Worm (Caenorhabditis elegans) whole organism, L2 larva: ENCODE results near the gene twk-46.

ENCODE experiments used
- C34F6.9 ChIP-seq: fragments of 150-350 bp; optimal IDR thresholded peaks from 2 replicates; lab custom pipeline; 2014; ENCODE audit warnings: missing biosample characterization, missing genetic modification characterization
- F13H6.1 ChIP-seq: sonication (generic microtip); optimal IDR thresholded peaks from 2 replicates; lab custom pipeline; 2016; ENCODE audit warnings: missing genetic modification characterization, missing compliant biosample characterization
- R02D3.7 ChIP-seq: fragments of 150-350 bp; optimal IDR thresholded peaks from 2 replicates; lab custom pipeline; 2014; ENCODE audit warnings: missing biosample characterization, missing genetic modification characterization
- ZK546.5 ChIP-seq: sonication (generic microtip); optimal IDR thresholded peaks from 2 replicates; lab custom pipeline; 2017; ENCODE audit warnings: missing biosample characterization, missing genetic modification characterization
- alr-1 ChIP-seq: fragments of 150-350 bp; optimal IDR thresholded peaks from 2 replicates; lab custom pipeline; 2014; ENCODE audit warnings: missing biosample characterization, missing genetic modification characterization
- blmp-1 ChIP-seq: sonication (generic microtip); optimal IDR thresholded peaks from 2 replicates; lab custom pipeline; 2017; ENCODE audit warnings: missing genetic modification characterization, mild to moderate bottlenecking, missing compliant biosample characterization, antibody characterized with exemption, moderate library complexity; ENCODE audit not compliant: insufficient read depth
- ceh-82 ChIP-seq: fragments of 150-350 bp; optimal IDR thresholded peaks from 2 replicates; lab custom pipeline; 2014; ENCODE audit warnings: missing biosample characterization, missing genetic modification characterization
- dmd-4 ChIP-seq: sonication (generic microtip); optimal IDR thresholded peaks from 2 replicates; lab custom pipeline; 2017; ENCODE audit warnings: missing biosample characterization, missing genetic modification characterization
- egl-27 ChIP-seq: sonication (generic microtip); optimal IDR thresholded peaks from 3 replicates; lab custom pipeline; 2017; ENCODE audit warnings: missing biosample characterization, missing genetic modification reagents, missing genetic modification characterization
- fos-1 ChIP-seq: fragments of 150-350 bp; optimal IDR thresholded peaks from 2 replicates; lab custom pipeline; 2014; ENCODE audit warnings: missing biosample characterization, missing genetic modification characterization
- gmeb-1 ChIP-seq: fragments of 150-350 bp; optimal IDR thresholded peaks from 2 replicates; lab custom pipeline; 2014; ENCODE audit warnings: missing biosample characterization, missing genetic modification characterization
- lin-11 ChIP-seq: fragments of 150-350 bp; sonication (generic microtip); optimal IDR thresholded peaks from 2 replicates; lab custom pipeline; 2014; ENCODE audit warnings: missing biosample characterization, missing genetic modification characterization, inconsistent platforms, mixed read lengths
- lin-39 ChIP-seq: fragments of 150-350 bp; optimal IDR thresholded peaks from 2 replicates; lab custom pipeline; 2014; ENCODE audit warnings: missing biosample characterization, missing genetic modification reagents, missing genetic modification characterization
- lsy-2 ChIP-seq, 2 experiments: fragments of 150-350 bp in 1 of 2; sonication (generic microtip) in 1 of 2; optimal IDR thresholded peaks; 2 replicates each; lab custom pipeline; 2014 to 2017; ENCODE audit warnings: missing biosample characterization in 2 of 2, missing genetic modification characterization in 2 of 2
- mab-5 ChIP-seq: fragments of 150-350 bp; optimal IDR thresholded peaks from 2 replicates; lab custom pipeline; 2014; ENCODE audit warnings: missing biosample characterization, missing genetic modification characterization
- mbf-1 ChIP-seq: sonication (generic microtip); optimal IDR thresholded peaks from 2 replicates; lab custom pipeline; 2017; ENCODE audit warnings: missing biosample characterization, missing genetic modification characterization
- mdl-1 ChIP-seq, 2 experiments: fragments of 150-350 bp in 1 of 2; sonication (generic microtip) in 1 of 2; optimal IDR thresholded peaks; 2 replicates each; lab custom pipeline; 2017; ENCODE audit warnings: missing biosample characterization in 2 of 2, missing genetic modification characterization in 2 of 2
- nhr-10 ChIP-seq: sonication (generic microtip); optimal IDR thresholded peaks from 2 replicates; lab custom pipeline; 2017; ENCODE audit warnings: missing biosample characterization, missing genetic modification characterization
- nhr-21 ChIP-seq: fragments of 150-350 bp; optimal IDR thresholded peaks from 2 replicates; lab custom pipeline; 2014; ENCODE audit warnings: missing biosample characterization, missing genetic modification characterization
- nhr-25 ChIP-seq: fragments of 150-350 bp; sonication (generic microtip); optimal IDR thresholded peaks from 3 replicates; lab custom pipeline; 2014; ENCODE audit warnings: missing biosample characterization, missing genetic modification characterization
- nhr-77 ChIP-seq: fragments of 150-350 bp; optimal IDR thresholded peaks from 2 replicates; lab custom pipeline; 2014; ENCODE audit warnings: missing biosample characterization, missing genetic modification characterization
- peb-1 ChIP-seq: fragments of 150-350 bp; optimal IDR thresholded peaks from 2 replicates; lab custom pipeline; 2014; ENCODE audit warnings: missing biosample characterization, missing genetic modification characterization
- sem-4 ChIP-seq: fragments of 150-350 bp; optimal IDR thresholded peaks from 2 replicates; lab custom pipeline; 2014; ENCODE audit warnings: missing biosample characterization, missing genetic modification reagents, missing genetic modification characterization
- skn-1 ChIP-seq: sonication (generic microtip); optimal IDR thresholded peaks from 2 replicates; lab custom pipeline; 2017; ENCODE audit warnings: missing biosample characterization, missing genetic modification characterization
- sma-3 ChIP-seq: sonication (generic microtip); optimal IDR thresholded peaks from 2 replicates; lab custom pipeline; 2016; ENCODE audit warnings: missing genetic modification reagents, missing genetic modification characterization, missing compliant biosample characterization
- sma-9 ChIP-seq, 2 experiments: fragments of 150-350 bp in 1 of 2; sonication (generic microtip) in 1 of 2; optimal IDR thresholded peaks; 2 replicates each; lab custom pipeline; 2014 to 2016; ENCODE audit warnings: missing genetic modification characterization in 2 of 2, mild to moderate bottlenecking in 1 of 2, missing biosample characterization in 1 of 2, missing compliant biosample characterization in 1 of 2, missing genetic modification reagents in 1 of 2, moderate library complexity in 1 of 2
- snpc-4 ChIP-seq: fragments of 150-350 bp; optimal IDR thresholded peaks from 2 replicates; lab custom pipeline; 2014; ENCODE audit warnings: missing biosample characterization, missing genetic modification characterization
- unc-55 ChIP-seq: fragments of 150-350 bp; sonication (generic microtip); optimal IDR thresholded peaks from 3 replicates; lab custom pipeline; 2014; ENCODE audit warnings: missing biosample characterization, missing genetic modification reagents, missing genetic modification characterization
- unc-62 ChIP-seq: fragments of 150-350 bp; optimal IDR thresholded peaks from 2 replicates; lab custom pipeline; 2014; ENCODE audit warnings: missing biosample characterization, missing genetic modification reagents, missing genetic modification characterization
- zag-1 ChIP-seq: fragments of 150-350 bp; optimal IDR thresholded peaks from 2 replicates; lab custom pipeline; 2014; ENCODE audit warnings: missing biosample characterization, missing genetic modification characterization
- ztf-11 ChIP-seq: sonication (generic microtip); optimal IDR thresholded peaks from 2 replicates; lab custom pipeline; 2017; ENCODE audit warnings: missing biosample characterization, missing genetic modification characterization
- ztf-4 ChIP-seq: fragments of 150-350 bp; optimal IDR thresholded peaks from 2 replicates; lab custom pipeline; 2014; ENCODE audit warnings: missing biosample characterization, missing genetic modification characterization

Gene twk-46

DNA sequence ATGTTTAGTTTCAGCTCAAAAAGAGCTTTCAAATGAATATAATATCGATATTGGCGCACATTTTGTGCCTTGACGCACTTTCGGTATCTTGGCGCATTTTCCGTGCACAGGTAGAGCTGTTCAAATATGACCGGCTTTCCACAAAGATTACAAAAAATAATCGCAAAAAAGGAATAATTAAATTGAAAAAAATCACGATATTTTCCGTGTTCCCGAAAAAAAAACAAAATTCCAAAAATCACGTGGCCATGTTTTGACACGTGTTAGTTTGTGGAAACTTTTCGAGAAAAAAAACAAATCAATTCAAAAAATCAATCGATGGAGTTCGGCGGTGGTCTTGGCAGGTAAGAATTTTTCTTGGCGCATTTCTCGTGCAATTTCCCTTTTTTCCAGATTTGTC is 33.8 kb upstream of the twk-46 start, which contains the start of gene Y39B6A.25:
Y39B6A.25 (plus strand) TSS at position 301 of the 400 bp plus-strand sequence.
- TF ChIP-seq mab-5 (tag; lab: Kevin White, UChicago) = no peak
- no peak for TF ChIP-seq lsy-2 (tag; optimal IDR thresholded peaks at IDR 0.05; lab: Kevin White, UChicago)
- TF ChIP-seq F13H6.1 = no peak
- no peak for TF ChIP-seq sma-9 (GFP tag; optimal IDR thresholded peaks at IDR 0.05; lab: Kevin White, UChicago)
- TF ChIP-seq sma-9 (tag; optimal IDR thresholded peaks at IDR 0.05; lab: Kevin White, UChicago) = no peak
- no peak for TF ChIP-seq ZK546.5 (tag; lab: Kevin White, UChicago)
- no peak for TF ChIP-seq snpc-4 (tag; lab: Kevin White, UChicago)
- no peak for TF ChIP-seq alr-1 (tag; lab: Kevin White, UChicago)
- TF ChIP-seq ceh-82 = no peak
- no peak for TF ChIP-seq sma-3 (GFP tag; lab: Kevin White, UChicago)
- TF ChIP-seq ztf-4 (tag; lab: Kevin White, UChicago) = no peak
- TF ChIP-seq, all 48 proteins: peak for 0

DNA sequence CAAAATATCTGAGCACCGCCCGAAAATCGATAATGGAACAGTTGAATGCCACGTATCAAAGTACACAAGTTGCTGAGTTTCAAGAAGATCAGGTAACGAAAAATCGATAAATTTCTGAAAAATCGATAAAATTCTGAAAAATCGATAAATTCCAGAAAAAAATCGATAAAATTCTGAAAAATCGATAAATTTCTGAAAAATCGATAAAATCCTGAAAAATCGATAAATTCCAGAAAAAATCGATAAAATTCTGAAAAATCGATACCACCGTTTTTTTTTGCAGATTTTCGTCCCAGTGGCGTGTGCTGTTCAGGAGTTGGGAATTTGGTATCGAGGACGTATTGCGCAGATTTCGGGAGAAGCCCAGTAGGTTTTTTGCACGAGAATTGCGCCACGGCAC is 32.6 kb upstream of the twk-46 start:
- TF ChIP-seq lin-39 (tag; lab: Kevin White, UChicago) = no peak
- no peak for TF ChIP-seq skn-1 (tag; lab: Kevin White, UChicago)
- TF ChIP-seq lin-11 (tag; lab: Kevin White, UChicago) = no peak
- TF ChIP-seq unc-62 (GFP tag; lab: Kevin White, UChicago) = no peak
- no peak for TF ChIP-seq nhr-21 (tag; lab: Kevin White, UChicago)
- TF ChIP-seq nhr-77 = no peak
- TF ChIP-seq mab-5 (tag; lab: Kevin White, UChicago) = no peak
- no peak for TF ChIP-seq sem-4 (tag; lab: Kevin White, UChicago)
- TF ChIP-seq R02D3.7 (tag; lab: Kevin White, UChicago) = no peak
- TF ChIP-seq sma-3 (GFP tag; lab: Kevin White, UChicago) = no peak
- TF ChIP-seq, all 48 proteins: peak for 0

DNA sequence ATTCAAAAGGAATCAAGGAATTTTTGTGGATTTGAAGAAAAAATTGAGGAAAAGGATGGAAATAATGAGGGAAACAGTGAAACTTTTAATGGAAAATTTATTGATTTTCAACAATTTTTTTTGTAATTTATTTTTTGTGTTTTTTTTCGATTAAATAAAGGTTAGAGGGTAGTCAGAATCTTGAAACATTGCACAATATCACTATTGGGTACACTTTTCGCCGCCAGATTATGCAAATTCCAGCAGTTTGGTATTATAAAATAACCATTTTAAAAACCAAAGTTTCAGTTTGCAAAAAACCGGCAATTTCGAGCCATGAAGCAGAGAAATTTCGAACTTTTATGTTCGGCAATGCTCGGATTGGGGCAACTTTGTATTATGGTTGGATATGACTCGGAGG is 28.5 kb upstream of the twk-46 start, which contains the start of gene Y39B6A.27:
Y39B6A.27 (plus strand) TSS at position 301 of the 400 bp plus-strand sequence.
- TF ChIP-seq nhr-25 (no peak), ztf-11 (tag; lab: Kevin White, UChicago) (no peak), unc-62 (GFP tag; lab: Kevin White, UChicago) (no peak), dmd-4 (no peak), gmeb-1 (tag; lab: Kevin White, UChicago) (no peak), mbf-1 (tag; lab: Kevin White, UChicago) (no peak)

DNA sequence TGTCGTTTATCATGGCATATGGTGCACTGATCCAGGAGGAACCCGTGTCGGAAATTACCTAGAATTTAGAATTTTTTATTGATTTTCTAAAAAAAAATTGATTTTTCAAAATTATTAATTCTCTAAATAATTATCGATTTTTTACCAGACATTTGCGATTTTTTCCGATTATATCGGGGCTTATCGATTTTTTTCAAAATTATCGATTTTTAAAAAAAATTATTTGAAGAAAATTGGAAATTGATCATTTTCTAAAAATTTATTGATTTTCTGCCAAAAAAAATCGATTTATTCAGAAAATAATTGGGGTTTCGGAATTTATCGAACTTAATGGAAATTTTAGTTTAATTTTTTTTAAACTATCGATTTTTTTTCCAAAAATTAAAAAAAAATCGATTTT is 23.9 kb upstream of the twk-46 start:
- TF ChIP-seq unc-55 (GFP tag; lab: Kevin White, UChicago) = no peak
- no peak for TF ChIP-seq C34F6.9 (tag; lab: Kevin White, UChicago)
- TF ChIP-seq zag-1 (tag; lab: Kevin White, UChicago) = no peak
- no peak for TF ChIP-seq lin-39 (tag; lab: Kevin White, UChicago)
- TF ChIP-seq nhr-25 = no peak
- TF ChIP-seq skn-1 (tag; lab: Kevin White, UChicago) = no peak
- TF ChIP-seq blmp-1 (tag; lab: Kevin White, UChicago) = no peak
- TF ChIP-seq sma-9 (GFP tag; optimal IDR thresholded peaks at IDR 0.05; lab: Kevin White, UChicago) = no peak
- TF ChIP-seq sma-9 (tag; optimal IDR thresholded peaks at IDR 0.05; lab: Kevin White, UChicago) = no peak
- TF ChIP-seq ZK546.5 (tag; lab: Kevin White, UChicago) = no peak
- no peak for TF ChIP-seq mab-5 (tag; lab: Kevin White, UChicago)
- no peak for TF ChIP-seq peb-1 (tag; lab: Kevin White, UChicago)
- TF ChIP-seq nhr-10 (tag; lab: Kevin White, UChicago) = no peak
- no peak for TF ChIP-seq gmeb-1 (tag; lab: Kevin White, UChicago)
- no peak for TF ChIP-seq fos-1 (tag; lab: Kevin White, UChicago)
- no peak for TF ChIP-seq ztf-11 (tag; lab: Kevin White, UChicago)
- TF ChIP-seq mdl-1 (tag; optimal IDR thresholded peaks at IDR 0.05; lab: Kevin White, UChicago) = no peak

DNA sequence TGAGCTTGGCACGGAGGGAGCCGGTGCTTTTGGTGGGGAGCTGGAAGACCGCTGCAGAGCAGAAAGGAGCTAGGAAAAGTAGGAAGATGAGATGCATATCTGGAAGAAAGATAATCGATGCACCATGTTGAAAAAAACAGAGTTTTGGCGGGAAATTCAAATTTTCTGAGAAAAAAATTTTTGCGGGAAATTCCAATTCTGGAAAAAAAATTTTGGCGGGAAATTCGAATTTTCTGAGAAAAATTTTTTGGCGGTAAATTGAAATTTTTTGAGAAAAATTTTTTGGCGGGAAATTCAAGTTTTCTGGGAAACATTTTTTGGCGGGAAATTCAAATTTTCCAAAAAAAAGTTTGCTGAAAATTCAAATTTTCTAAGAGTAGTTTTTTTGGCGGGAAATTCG is 22.8 kb upstream of the twk-46 start, which contains the start of gene asp-17:
asp-17 (minus strand) TSS at position 101 of the 400 bp plus-strand sequence.
- TF ChIP-seq egl-27 (tag; lab: Kevin White, UChicago) = no peak
